Worm (Caenorhabditis elegans): Measurements from ENCODE around the gene M117.4.

Gene M117.4

DNA sequence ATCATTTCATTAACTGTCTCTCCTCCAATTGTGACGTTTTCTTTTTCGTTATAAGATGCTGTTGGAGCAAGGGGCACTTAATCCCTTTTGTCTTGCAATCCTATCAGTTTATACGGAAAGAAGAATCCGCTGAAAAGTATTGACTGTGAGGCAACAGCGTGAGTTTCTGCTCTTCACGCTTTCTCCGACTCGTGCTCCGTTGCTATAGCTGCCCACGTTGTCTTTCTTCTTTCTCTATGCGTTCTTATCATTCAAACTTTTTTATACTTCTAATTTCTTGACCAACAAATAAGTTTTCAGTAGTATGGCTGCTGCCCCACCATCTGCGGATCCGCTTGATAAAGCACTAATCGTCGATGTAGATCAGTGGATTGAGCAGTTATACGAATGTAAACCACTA is 24.8 kb upstream of the M117.4 start, which contains the start of gene let-92:
Gene let-92 (plus strand): TSS at position 301 of the 400 bp plus-strand sequence.
- TF ChIP-seq aly-2 (tag; optimal IDR thresholded peaks at IDR 0.05) (no peak), daf-12 (tag; optimal IDR thresholded peaks at IDR 0.05) (no peak), ztf-4 (tag; optimal IDR thresholded peaks at IDR 0.05) (no peak)

DNA sequence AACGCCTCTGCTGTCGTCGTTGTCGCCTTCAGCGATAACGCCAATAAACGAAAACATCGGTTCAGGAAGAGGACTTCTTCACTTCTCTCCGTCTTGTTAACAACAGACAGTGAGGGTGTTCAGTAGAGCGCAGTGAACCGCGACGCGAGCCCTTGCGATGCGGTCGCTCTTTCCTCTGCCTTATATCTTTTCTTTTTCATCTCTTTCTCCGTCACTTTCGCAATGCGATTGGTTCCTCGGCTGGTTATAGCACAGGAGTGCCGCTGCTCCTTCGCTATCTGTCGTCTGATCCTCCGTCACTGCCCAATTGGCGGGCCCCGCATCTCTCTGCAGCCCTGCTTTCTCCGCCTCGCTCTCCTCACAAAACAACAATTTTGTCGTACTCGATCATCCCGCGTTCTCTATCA is 23.8 kb upstream of the M117.4 start:
- TF ChIP-seq unc-62 (GFP tag; optimal IDR thresholded peaks at IDR 0.05) (no peak), elt-3 (tag; optimal IDR thresholded peaks at IDR 0.05) (no peak), fkh-2 (tag; optimal IDR thresholded peaks at IDR 0.05) (no peak), elt-2 (tag; optimal IDR thresholded peaks at IDR 0.05) (peak; percentile 43), lin-39 (tag; optimal IDR thresholded peaks at IDR 0.05) (peak; percentile 77), ceh-9 (tag; optimal IDR thresholded peaks at IDR 0.05) (no peak), egl-27 (tag; optimal IDR thresholded peaks at IDR 0.05) (peak; percentile 20), ztf-11 (tag; optimal IDR thresholded peaks at IDR 0.05) (no peak), ZK546.5 (tag; optimal IDR thresholded peaks at IDR 0.05) (no peak), eor-1 (tag; optimal IDR thresholded peaks at IDR 0.05) (no peak), fkh-10 (GFP tag; optimal IDR thresholded peaks at IDR 0.05) (peak; percentile 66), egl-5 (tag; optimal IDR thresholded peaks at IDR 0.05) (peak; percentile 25), ama-1 (optimal IDR thresholded peaks at IDR 0.05) (peak; percentile 76), nhr-11 (tag; optimal IDR thresholded peaks at IDR 0.05) (peak; percentile 65), ceh-16 (tag; optimal IDR thresholded peaks at IDR 0.05) (no peak), nhr-28 (tag; optimal IDR thresholded peaks at IDR 0.05) (no peak), lsy-12 (tag; optimal IDR thresholded peaks at IDR 0.05) (peak; percentile 35), skn-1 (tag; optimal IDR thresholded peaks at IDR 0.05) (peak; percentile 51), jun-1 (tag; optimal IDR thresholded peaks at IDR 0.05) (peak; percentile 60), nhr-67 (tag; optimal IDR thresholded peaks at IDR 0.05) (no peak), nhr-23 (tag; optimal IDR thresholded peaks at IDR 0.05) (peak; percentile 5), nhr-12 (tag; optimal IDR thresholded peaks at IDR 0.05) (no peak), lin-15B (tag; optimal IDR thresholded peaks at IDR 0.05) (peak; percentile 89), ceh-28 (tag; optimal IDR thresholded peaks at IDR 0.05) (peak; percentile 37), nhr-76 (tag; optimal IDR thresholded peaks at IDR 0.05) (no peak), zag-1 (tag; optimal IDR thresholded peaks at IDR 0.05) (no peak), sea-2 (GFP tag; optimal IDR thresholded peaks at IDR 0.05) (no peak), nfya-1 (tag; optimal IDR thresholded peaks at IDR 0.05; ENCODE audit: insufficient read depth) (peak; percentile 98), snpc-4 (tag; optimal IDR thresholded peaks at IDR 0.05) (peak; percentile 79), nhr-43 (tag; optimal IDR thresholded peaks at IDR 0.05; ENCODE audit: poor library complexity, severe bottlenecking) (no peak), mml-1 (tag; optimal IDR thresholded peaks at IDR 0.05) (no peak), pha-4 (tag; optimal IDR thresholded peaks at IDR 0.05) (peak; percentile 74), tbx-2 (tag; optimal IDR thresholded peaks at IDR 0.05) (peak; percentile 29), nhr-237 (tag; optimal IDR thresholded peaks at IDR 0.05) (no peak), hmg-11 (tag; optimal IDR thresholded peaks at IDR 0.05) (peak; percentile 75), nhr-25 (tag; optimal IDR thresholded peaks at IDR 0.05) (no peak), elt-1 (tag; optimal IDR thresholded peaks at IDR 0.05) (peak; percentile 61), mdl-1 (tag; optimal IDR thresholded peaks at IDR 0.05) (no peak), unc-39 (tag; optimal IDR thresholded peaks at IDR 0.05) (no peak), fos-1 (tag; optimal IDR thresholded peaks at IDR 0.05) (no peak), nhr-77 (tag; optimal IDR thresholded peaks at IDR 0.05) (no peak), daf-12 (tag; optimal IDR thresholded peaks at IDR 0.05) (no peak), pqm-1 (tag; optimal IDR thresholded peaks at IDR 0.05) (no peak), ztf-4 (tag; optimal IDR thresholded peaks at IDR 0.05) (no peak), R02D3.7 (tag; optimal IDR thresholded peaks at IDR 0.05) (no peak), ceh-82 (tag; optimal IDR thresholded peaks at IDR 0.05) (no peak), aly-2 (tag; optimal IDR thresholded peaks at IDR 0.05) (no peak)

Data from whole organism, L3 larva.